Worm (Caenorhabditis elegans) whole organism, late embryonic: ENCODE results near the gene fbxb-71.

Experiments used
- ama-1 ChIP-seq: fragments of 150-350 bp; optimal IDR thresholded peaks from 2 replicates; lab custom pipeline; 2014
- ceh-48 ChIP-seq: sonication (generic microtip); optimal IDR thresholded peaks from 2 replicates; lab custom pipeline; 2016; ENCODE audit warnings: missing genetic modification characterization, inconsistent platforms, missing compliant biosample characterization
- hlh-6 ChIP-seq: sonication (generic microtip); optimal IDR thresholded peaks from 2 replicates; lab custom pipeline; 2016; ENCODE audit warnings: missing genotype, missing genetic modification characterization, missing compliant biosample characterization
- lin-11 ChIP-seq: fragments of 200-800 bp; sonication (Bioruptor generic); optimal IDR thresholded peaks from 2 replicates; lab custom pipeline; 2018; ENCODE audit warnings: mild to moderate bottlenecking, missing genetic modification characterization, missing compliant biosample characterization
- tbx-2 ChIP-seq: sonication (generic microtip); optimal IDR thresholded peaks from 2 replicates; lab custom pipeline; 2016; ENCODE audit warnings: missing genetic modification characterization, missing compliant biosample characterization
- unc-42 ChIP-seq: sonication (generic microtip); optimal IDR thresholded peaks from 2 replicates; lab custom pipeline; 2016; ENCODE audit warnings: missing genotype, missing genetic modification characterization, missing compliant biosample characterization

DNA sequence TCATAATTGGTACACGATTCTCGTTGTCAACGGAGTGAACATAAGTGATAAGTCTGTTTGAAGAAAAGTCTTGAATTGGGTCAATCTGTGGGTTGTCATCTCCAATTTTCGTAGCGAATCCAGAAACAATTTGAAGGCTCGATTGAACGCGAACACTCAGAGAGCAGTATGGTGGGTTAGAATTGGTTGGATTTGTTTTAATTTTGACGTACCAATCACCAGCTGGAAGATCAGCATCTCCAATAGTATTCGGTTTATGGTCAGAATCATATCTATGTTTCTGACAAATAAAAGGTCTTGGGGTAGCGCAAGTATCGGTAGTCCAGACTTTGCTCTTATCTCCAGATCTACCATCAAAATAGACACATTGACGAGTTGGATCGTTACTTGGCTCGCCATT lies 32.1 kb upstream of the fbxb-71 start:
- no peak for TF ChIP-seq tbx-2 (tag; lab: Kevin White, UChicago)
- no peak for TF ChIP-seq hlh-6
- no peak for TF ChIP-seq lin-11 (tag; lab: Kevin White, UChicago)
- TF ChIP-seq ceh-48 (tag; lab: Kevin White, UChicago), result no peak
- TF ChIP-seq unc-42 (tag; lab: Kevin White, UChicago), result no peak
- no peak for TF ChIP-seq ama-1 (lab: Kevin White, UChicago)
